Worm (Caenorhabditis elegans) whole organism, L2 larva: ENCODE measurements around the gene Y49E10.16.
A peak's percentile ranks its signal among the peaks of the same experiment; 100 is the strongest.

Source experiments
- F13H6.1 ChIP-seq: sonication (generic microtip); optimal IDR thresholded peaks from 2 replicates; lab custom pipeline; 2016; ENCODE audit warnings: missing genetic modification characterization, missing compliant biosample characterization
- R02D3.7 ChIP-seq: fragments of 150-350 bp; optimal IDR thresholded peaks from 2 replicates; lab custom pipeline; 2014; ENCODE audit warnings: missing biosample characterization, missing genetic modification characterization
- Y55F3AM.14 ChIP-seq: fragments of 200-800 bp; sonication (Bioruptor generic); optimal IDR thresholded peaks from 2 replicates; lab custom pipeline; 2018; ENCODE audit warnings: mild to moderate bottlenecking, missing genetic modification characterization, missing compliant biosample characterization
- ZK546.5 ChIP-seq: sonication (generic microtip); optimal IDR thresholded peaks from 2 replicates; lab custom pipeline; 2017; ENCODE audit warnings: missing biosample characterization, missing genetic modification characterization
- alr-1 ChIP-seq: fragments of 150-350 bp; optimal IDR thresholded peaks from 2 replicates; lab custom pipeline; 2014; ENCODE audit warnings: missing biosample characterization, missing genetic modification characterization
- aly-2 ChIP-seq: fragments of 150-350 bp; optimal IDR thresholded peaks from 2 replicates; lab custom pipeline; 2014; ENCODE audit warnings: missing biosample characterization, missing genetic modification characterization
- ama-1 ChIP-seq: fragments of 150-350 bp; optimal IDR thresholded peaks from 2 replicates; lab custom pipeline; 2018; ENCODE audit warnings: inconsistent platforms
- blmp-1 ChIP-seq: sonication (generic microtip); optimal IDR thresholded peaks from 2 replicates; lab custom pipeline; 2017; ENCODE audit warnings: missing genetic modification characterization, mild to moderate bottlenecking, missing compliant biosample characterization, antibody characterized with exemption, moderate library complexity; ENCODE audit not compliant: insufficient read depth
- ceh-16 ChIP-seq: fragments of 150-350 bp; optimal IDR thresholded peaks from 2 replicates; lab custom pipeline; 2014; ENCODE audit warnings: missing biosample characterization, missing genetic modification characterization
- ceh-82 ChIP-seq: fragments of 150-350 bp; optimal IDR thresholded peaks from 2 replicates; lab custom pipeline; 2014; ENCODE audit warnings: missing biosample characterization, missing genetic modification characterization
- crh-2 ChIP-seq: sonication (generic microtip); optimal IDR thresholded peaks from 2 replicates; lab custom pipeline; 2017; ENCODE audit warnings: missing biosample characterization, missing genetic modification characterization
- dmd-4 ChIP-seq: sonication (generic microtip); optimal IDR thresholded peaks from 2 replicates; lab custom pipeline; 2017; ENCODE audit warnings: missing biosample characterization, missing genetic modification characterization
- egl-27 ChIP-seq: sonication (generic microtip); optimal IDR thresholded peaks from 3 replicates; lab custom pipeline; 2017; ENCODE audit warnings: missing biosample characterization, missing genetic modification reagents, missing genetic modification characterization
- elt-1 ChIP-seq: fragments of 150-350 bp; optimal IDR thresholded peaks from 2 replicates; lab custom pipeline; 2014; ENCODE audit warnings: missing biosample characterization, missing genetic modification characterization
- elt-3 ChIP-seq: sonication (generic microtip); optimal IDR thresholded peaks from 2 replicates; lab custom pipeline; 2017; ENCODE audit warnings: missing biosample characterization, missing genetic modification characterization
- lin-13 ChIP-seq: fragments of 150-350 bp; optimal IDR thresholded peaks from 2 replicates; lab custom pipeline; 2014; ENCODE audit warnings: missing biosample characterization, missing genetic modification reagents, missing genetic modification characterization
- lsy-2 ChIP-seq, 2 experiments: fragments of 150-350 bp in 1 of 2; sonication (generic microtip) in 1 of 2; optimal IDR thresholded peaks; 2 replicates each; lab custom pipeline; 2014 to 2017; ENCODE audit warnings: missing biosample characterization in 2 of 2, missing genetic modification characterization in 2 of 2
- mab-5 ChIP-seq: fragments of 150-350 bp; optimal IDR thresholded peaks from 2 replicates; lab custom pipeline; 2014; ENCODE audit warnings: missing biosample characterization, missing genetic modification characterization
- mbf-1 ChIP-seq: sonication (generic microtip); optimal IDR thresholded peaks from 2 replicates; lab custom pipeline; 2017; ENCODE audit warnings: missing biosample characterization, missing genetic modification characterization
- nhr-10 ChIP-seq: sonication (generic microtip); optimal IDR thresholded peaks from 2 replicates; lab custom pipeline; 2017; ENCODE audit warnings: missing biosample characterization, missing genetic modification characterization
- nhr-11 ChIP-seq: fragments of 150-350 bp; optimal IDR thresholded peaks from 2 replicates; lab custom pipeline; 2014; ENCODE audit warnings: missing biosample characterization, missing genetic modification characterization
- nhr-12 ChIP-seq: fragments of 150-350 bp; optimal IDR thresholded peaks from 2 replicates; lab custom pipeline; 2014; ENCODE audit warnings: missing biosample characterization, missing genetic modification characterization
- nhr-129 ChIP-seq: fragments of 150-350 bp; optimal IDR thresholded peaks from 2 replicates; lab custom pipeline; 2014; ENCODE audit warnings: missing biosample characterization, missing genetic modification characterization
- nhr-21 ChIP-seq: fragments of 150-350 bp; optimal IDR thresholded peaks from 2 replicates; lab custom pipeline; 2014; ENCODE audit warnings: missing biosample characterization, missing genetic modification characterization
- nhr-23 ChIP-seq: fragments of 150-350 bp; optimal IDR thresholded peaks from 2 replicates; lab custom pipeline; 2014; ENCODE audit warnings: missing biosample characterization, missing genetic modification reagents, missing genetic modification characterization
- nhr-25 ChIP-seq: fragments of 150-350 bp; sonication (generic microtip); optimal IDR thresholded peaks from 3 replicates; lab custom pipeline; 2014; ENCODE audit warnings: missing biosample characterization, missing genetic modification characterization
- nhr-6 ChIP-seq: fragments of 150-350 bp; optimal IDR thresholded peaks from 2 replicates; lab custom pipeline; 2014; ENCODE audit warnings: missing biosample characterization, missing genetic modification characterization
- nhr-77 ChIP-seq: fragments of 150-350 bp; optimal IDR thresholded peaks from 2 replicates; lab custom pipeline; 2014; ENCODE audit warnings: missing biosample characterization, missing genetic modification characterization
- peb-1 ChIP-seq: fragments of 150-350 bp; optimal IDR thresholded peaks from 2 replicates; lab custom pipeline; 2014; ENCODE audit warnings: missing biosample characterization, missing genetic modification characterization
- sem-4 ChIP-seq: fragments of 150-350 bp; optimal IDR thresholded peaks from 2 replicates; lab custom pipeline; 2014; ENCODE audit warnings: missing biosample characterization, missing genetic modification reagents, missing genetic modification characterization
- skn-1 ChIP-seq: sonication (generic microtip); optimal IDR thresholded peaks from 2 replicates; lab custom pipeline; 2017; ENCODE audit warnings: missing biosample characterization, missing genetic modification characterization
- sma-3 ChIP-seq: sonication (generic microtip); optimal IDR thresholded peaks from 2 replicates; lab custom pipeline; 2016; ENCODE audit warnings: missing genetic modification reagents, missing genetic modification characterization, missing compliant biosample characterization
- sma-9 ChIP-seq, 2 experiments: fragments of 150-350 bp in 1 of 2; sonication (generic microtip) in 1 of 2; optimal IDR thresholded peaks; 2 replicates each; lab custom pipeline; 2014 to 2016; ENCODE audit warnings: missing genetic modification characterization in 2 of 2, mild to moderate bottlenecking in 1 of 2, missing biosample characterization in 1 of 2, missing compliant biosample characterization in 1 of 2, missing genetic modification reagents in 1 of 2, moderate library complexity in 1 of 2
- snpc-4 ChIP-seq: fragments of 150-350 bp; optimal IDR thresholded peaks from 2 replicates; lab custom pipeline; 2014; ENCODE audit warnings: missing biosample characterization, missing genetic modification characterization
- unc-39 ChIP-seq: fragments of 150-350 bp; optimal IDR thresholded peaks from 2 replicates; lab custom pipeline; 2014; ENCODE audit warnings: missing biosample characterization, missing genetic modification characterization
- unc-55 ChIP-seq: fragments of 150-350 bp; sonication (generic microtip); optimal IDR thresholded peaks from 3 replicates; lab custom pipeline; 2014; ENCODE audit warnings: missing biosample characterization, missing genetic modification reagents, missing genetic modification characterization
- zag-1 ChIP-seq: fragments of 150-350 bp; optimal IDR thresholded peaks from 2 replicates; lab custom pipeline; 2014; ENCODE audit warnings: missing biosample characterization, missing genetic modification characterization
- ztf-1 ChIP-seq: fragments of 200-800 bp; sonication (Bioruptor generic); conservative IDR thresholded peaks from 2 replicates; pipeline ENCODE4 v1.3.6; 2022; ENCODE audit warnings: missing genetic modification characterization, missing compliant biosample characterization
- ztf-11 ChIP-seq: sonication (generic microtip); optimal IDR thresholded peaks from 2 replicates; lab custom pipeline; 2017; ENCODE audit warnings: missing biosample characterization, missing genetic modification characterization

Gene Y49E10.16

DNA sequence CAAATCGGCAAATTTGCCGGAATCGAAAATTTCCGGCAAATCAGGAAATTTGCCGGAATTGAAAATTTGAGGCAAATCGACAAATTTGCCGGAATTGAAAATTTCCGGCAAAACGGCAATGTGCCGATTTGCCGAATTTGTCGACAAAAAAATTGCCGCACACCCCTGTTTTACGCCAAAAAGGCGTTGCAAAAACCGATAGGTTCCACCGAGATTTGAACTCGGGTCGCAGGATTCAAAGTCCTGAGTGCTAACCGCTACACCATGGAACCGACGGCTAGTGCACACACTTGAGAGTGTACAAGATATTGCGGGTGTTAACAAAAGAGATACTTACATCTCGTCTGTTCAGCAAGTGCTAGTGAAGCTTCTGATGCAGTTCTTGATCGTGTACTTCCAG, 30.6 kb upstream of the Y49E10.16 start:
- no peak for TF ChIP-seq nhr-10 (tag; lab: Kevin White, UChicago)
- TF ChIP-seq nhr-21 (tag; lab: Kevin White, UChicago) = no peak
- peak; percentile 59 for TF ChIP-seq nhr-129 (tag; lab: Kevin White, UChicago)
- peak; percentile 6 for TF ChIP-seq unc-55 (GFP tag; lab: Kevin White, UChicago)
- no peak for TF ChIP-seq nhr-77 (tag; lab: Kevin White, UChicago)
- peak in 1 of 2 experiments; percentile 12 for TF ChIP-seq lsy-2 (tag; optimal IDR thresholded peaks at IDR 0.05; lab: Kevin White, UChicago)
- TF ChIP-seq ZK546.5 (tag; lab: Kevin White, UChicago) = no peak
- peak; percentile 2 for TF ChIP-seq sma-3 (GFP tag; lab: Kevin White, UChicago)

DNA sequence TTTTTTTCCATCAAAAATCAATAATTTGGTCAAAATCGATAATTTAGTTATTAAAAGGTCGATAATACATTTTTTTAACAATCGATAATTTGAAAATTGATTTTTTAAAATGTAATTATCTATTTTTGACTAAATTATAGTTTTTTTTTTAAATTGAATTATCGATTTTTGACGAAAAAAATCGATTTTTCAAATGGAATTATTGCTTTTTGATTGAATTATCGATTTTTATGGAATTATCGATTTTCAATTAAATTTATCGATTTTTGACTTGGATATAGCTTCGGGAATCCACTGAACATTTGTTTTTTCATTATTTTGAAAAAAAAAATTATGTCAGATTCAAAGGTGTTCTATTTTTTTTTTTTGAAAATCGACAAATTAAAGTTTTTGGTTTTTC, 20.0 kb upstream of the Y49E10.16 start:
- TF ChIP-seq crh-2 (no peak), nhr-25 (tag; lab: Kevin White, UChicago) (no peak), mbf-1 (no peak), lin-13 (no peak)

DNA sequence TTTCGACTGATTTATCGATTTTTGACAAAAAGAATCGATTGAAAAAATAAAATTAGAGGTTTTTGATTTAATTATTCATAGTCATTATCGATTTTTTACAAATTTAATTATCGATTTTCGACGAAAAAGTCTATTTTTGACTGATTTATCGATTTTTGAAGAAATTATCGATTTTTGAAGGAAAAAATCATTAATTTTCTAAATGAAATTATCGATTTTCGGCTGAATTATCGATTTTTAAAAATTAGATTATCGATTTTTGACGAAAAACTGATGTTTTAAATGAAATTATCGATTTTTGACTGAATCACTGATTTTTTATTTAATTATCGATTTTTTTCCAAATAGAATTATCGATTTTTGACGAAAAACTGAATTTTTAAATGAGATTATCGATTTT, 19.2 kb upstream of the Y49E10.16 start:
- TF ChIP-seq elt-3 (tag; lab: Kevin White, UChicago) = no peak
- no peak for TF ChIP-seq unc-39 (tag; lab: Kevin White, UChicago)
- no peak for TF ChIP-seq R02D3.7 (tag; lab: Kevin White, UChicago)
- TF ChIP-seq peb-1 (tag; lab: Kevin White, UChicago) = no peak
- TF ChIP-seq dmd-4 (tag; lab: Kevin White, UChicago) = no peak
- no peak for TF ChIP-seq mbf-1
- TF ChIP-seq blmp-1 (tag; lab: Kevin White, UChicago) = no peak
- no peak for TF ChIP-seq aly-2 (tag; lab: Kevin White, UChicago)
- TF ChIP-seq crh-2 = no peak
- no peak for TF ChIP-seq sma-9 (GFP tag; optimal IDR thresholded peaks at IDR 0.05; lab: Kevin White, UChicago)
- no peak for TF ChIP-seq sma-9 (tag; optimal IDR thresholded peaks at IDR 0.05; lab: Kevin White, UChicago)
- no peak for TF ChIP-seq zag-1 (tag; lab: Kevin White, UChicago)
- no peak for TF ChIP-seq lin-13
- TF ChIP-seq snpc-4 (tag; lab: Kevin White, UChicago) = no peak
- no peak for TF ChIP-seq ztf-11 (tag; lab: Kevin White, UChicago)
- no peak for TF ChIP-seq Y55F3AM.14 (GFP tag; lab: Kevin White, UChicago)
- TF ChIP-seq nhr-11 = no peak
- no peak for TF ChIP-seq alr-1 (tag; lab: Kevin White, UChicago)
- TF ChIP-seq nhr-6 (tag; lab: Kevin White, UChicago) = no peak
- no peak for TF ChIP-seq ceh-82 (tag; lab: Kevin White, UChicago)
- TF ChIP-seq elt-1 (tag; lab: Kevin White, UChicago) = no peak

DNA sequence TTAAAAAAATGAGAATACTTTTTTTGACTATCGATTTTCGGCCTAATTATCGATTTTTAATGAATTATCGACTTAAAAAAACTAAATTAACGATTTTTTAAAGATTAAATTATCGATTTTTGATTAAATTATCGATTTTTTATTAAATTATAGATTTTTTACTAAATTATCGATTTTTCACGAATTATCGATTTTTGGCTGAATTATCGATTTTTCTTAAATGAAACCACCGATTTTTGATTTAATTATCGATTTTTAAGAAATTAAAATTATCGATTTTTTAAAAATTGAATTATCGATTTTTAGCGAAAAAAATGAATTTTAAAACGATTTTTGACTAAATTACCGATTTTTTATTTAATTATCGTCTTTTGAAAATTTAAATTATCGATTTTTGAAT, 18.6 kb upstream of the Y49E10.16 start:
- no peak for TF ChIP-seq nhr-23 (tag; lab: Kevin White, UChicago)
- TF ChIP-seq unc-55 (GFP tag; lab: Kevin White, UChicago) = no peak
- TF ChIP-seq mab-5 (tag; lab: Kevin White, UChicago) = no peak
- TF ChIP-seq lsy-2 (tag; optimal IDR thresholded peaks at IDR 0.05; lab: Kevin White, UChicago) = no peak
- no peak for TF ChIP-seq egl-27 (tag; lab: Kevin White, UChicago)

DNA sequence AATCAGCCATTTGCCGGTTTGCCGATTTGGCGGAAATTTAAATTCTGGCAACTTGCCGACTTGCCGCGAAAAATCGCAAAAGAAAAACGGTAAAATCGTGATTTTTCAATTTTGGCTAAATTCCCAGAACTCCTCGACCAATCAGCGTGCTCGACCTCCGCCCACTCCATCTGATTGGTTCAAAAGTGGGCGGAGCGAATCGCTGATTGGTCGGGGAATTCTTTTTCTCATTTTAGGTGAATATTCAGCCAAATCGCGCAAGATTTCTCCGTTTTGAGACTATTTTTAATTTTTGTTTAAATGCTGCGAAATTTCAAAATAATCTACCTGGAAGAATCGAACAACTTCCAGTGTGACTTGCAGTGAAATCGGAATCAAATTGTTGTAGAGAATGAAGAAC, 15.8 kb upstream of the Y49E10.16 start:
- no peak for TF ChIP-seq ztf-1 (GFP tag; lab: Robert Waterston, UW)
- no peak for TF ChIP-seq sem-4 (tag; lab: Kevin White, UChicago)
- no peak for TF ChIP-seq blmp-1 (tag; lab: Kevin White, UChicago)
- TF ChIP-seq dmd-4 (tag; lab: Kevin White, UChicago) = no peak
- TF ChIP-seq skn-1 (tag; lab: Kevin White, UChicago) = no peak
- TF ChIP-seq R02D3.7 (tag; lab: Kevin White, UChicago) = no peak
- no peak for TF ChIP-seq snpc-4 (tag; lab: Kevin White, UChicago)
- no peak for TF ChIP-seq ceh-16 (tag; lab: Kevin White, UChicago)
- no peak for TF ChIP-seq ZK546.5 (tag; lab: Kevin White, UChicago)
- no peak for TF ChIP-seq alr-1 (tag; lab: Kevin White, UChicago)
- TF ChIP-seq F13H6.1 (tag; lab: Kevin White, UChicago) = no peak
- TF ChIP-seq crh-2 = no peak
- TF ChIP-seq elt-1 (tag; lab: Kevin White, UChicago) = no peak
- TF ChIP-seq ama-1 (lab: Kevin White, UChicago) = no peak
- TF ChIP-seq mab-5 (tag; lab: Kevin White, UChicago) = no peak
- TF ChIP-seq nhr-11 = no peak
- no peak for TF ChIP-seq nhr-12 (tag; lab: Kevin White, UChicago)
- TF ChIP-seq sma-3 (GFP tag; lab: Kevin White, UChicago) = no peak
